Worm (Caenorhabditis elegans) whole organism, L4/young adult: ENCODE data around the gene F58G6.7.

Experiments
- dao-5 ChIP-seq: sonication (generic microtip); optimal IDR thresholded peaks from 2 replicates; lab custom pipeline; 2016; ENCODE audit warnings: missing genotype, missing genetic modification characterization, moderate library complexity, missing compliant biosample characterization
- him-1 ChIP-seq: sonication (generic microtip); optimal IDR thresholded peaks from 2 replicates; lab custom pipeline; 2016; ENCODE audit warnings: missing genotype, missing genetic modification reagents, missing genetic modification characterization, missing compliant biosample characterization

ce11 chrIV:9631579-9631978 lies 22.5 kb upstream of the F58G6.7 start:
- TF ChIP-seq dao-5 (tag; lab: Kevin White, UChicago) (no peak), him-1 (tag; lab: Kevin White, UChicago) (no peak)
